Fruit fly (Drosophila melanogaster) whole organism, embryonic: ENCODE data around the gene CG7789.

Source experiments
- Atf-2 ChIP-seq: fragments of 200-800 bp; sonication (Bioruptor generic); optimal IDR thresholded peaks from 2 replicates; lab custom pipeline; 2016; ENCODE audit warnings: missing biosample characterization, missing genetic modification characterization
- CG10209 ChIP-seq: fragments of 200-800 bp; sonication (Bioruptor generic); optimal IDR thresholded peaks from 3 replicates; lab custom pipeline; 2017; ENCODE audit warnings: missing biosample characterization, mild to moderate bottlenecking, missing genetic modification characterization, missing genetic modification reagents
- CG12219 ChIP-seq: fragments of 200-800 bp; sonication (Bioruptor generic); optimal IDR thresholded peaks from 3 replicates; lab custom pipeline; 2018; ENCODE audit warnings: missing biosample characterization, mild to moderate bottlenecking, missing genetic modification characterization
- CG15011 ChIP-seq: fragments of 200-800 bp; sonication (Bioruptor generic); optimal IDR thresholded peaks from 3 replicates; lab custom pipeline; 2018; ENCODE audit warnings: missing biosample characterization, mild to moderate bottlenecking, missing genetic modification characterization
- CG15073 ChIP-seq: fragments of 200-800 bp; sonication (Bioruptor generic); optimal IDR thresholded peaks from 2 replicates; lab custom pipeline; 2016; ENCODE audit warnings: missing biosample characterization, missing genetic modification characterization
- CG1647 ChIP-seq: fragments of 200-800 bp; sonication (Bioruptor generic); optimal IDR thresholded peaks from 3 replicates; lab custom pipeline; 2016; ENCODE audit warnings: missing biosample characterization, missing genetic modification characterization
- CG17186 ChIP-seq: fragments of 200-800 bp; sonication (Bioruptor generic); optimal IDR thresholded peaks from 3 replicates; lab custom pipeline; 2017; ENCODE audit warnings: missing biosample characterization, missing genetic modification reagents, missing genetic modification characterization
- CG17385 ChIP-seq: fragments of 200-800 bp; sonication (Bioruptor generic); optimal IDR thresholded peaks from 3 replicates; lab custom pipeline; 2018; ENCODE audit warnings: missing biosample characterization, mild to moderate bottlenecking, missing genetic modification characterization
- CG17829 ChIP-seq: fragments of 200-800 bp; optimal IDR thresholded peaks from 2 replicates; lab custom pipeline; 2019; ENCODE audit warnings: missing biosample characterization, mild to moderate bottlenecking, missing genetic modification characterization, moderate library complexity
- CG18262 ChIP-seq: fragments of 200-800 bp; optimal IDR thresholded peaks from 3 replicates; lab custom pipeline; 2019; ENCODE audit warnings: missing biosample characterization, mild to moderate bottlenecking, missing genetic modification characterization, moderate library complexity
- CG18476 ChIP-seq: fragments of 200-800 bp; sonication (Bioruptor generic); optimal IDR thresholded peaks from 2 replicates; lab custom pipeline; 2016; ENCODE audit warnings: missing biosample characterization, mild to moderate bottlenecking, missing genetic modification characterization
- CG2129 ChIP-seq: fragments of 200-800 bp; sonication (Bioruptor generic); IDR thresholded peaks from 2 replicates; pipeline ENCODE4 v1.3.6; 2022; ENCODE audit warnings: missing biosample characterization, missing genetic modification characterization; ENCODE audit not compliant: partially characterized antibody
- CG2712 ChIP-seq: fragments of 200-800 bp; optimal IDR thresholded peaks from 3 replicates; lab custom pipeline; 2019; ENCODE audit warnings: missing biosample characterization, mild to moderate bottlenecking, missing genetic modification characterization, moderate library complexity
- CG34376 ChIP-seq: fragments of 200-800 bp; sonication (Bioruptor generic); optimal IDR thresholded peaks from 2 replicates; lab custom pipeline; 2018; ENCODE audit warnings: missing biosample characterization, mild to moderate bottlenecking, missing genetic modification characterization
- CG5953 ChIP-seq: fragments of 200-800 bp; sonication (Bioruptor generic); IDR thresholded peaks from 2 replicates; pipeline ENCODE4 v1.3.6; 2022; ENCODE audit warnings: missing biosample characterization, missing genetic modification characterization
- CG6854 ChIP-seq: fragments of 200-800 bp; sonication (Bioruptor generic); optimal IDR thresholded peaks from 3 replicates; lab custom pipeline; 2017; ENCODE audit warnings: missing biosample characterization, mild to moderate bottlenecking, missing genetic modification characterization
- CG7556 ChIP-seq: fragments of 200-800 bp; sonication (Bioruptor generic); optimal IDR thresholded peaks from 2 replicates; lab custom pipeline; 2017; ENCODE audit warnings: missing biosample characterization, mild to moderate bottlenecking, missing genetic modification characterization
- CTCF ChIP-seq: fragments of 200-800 bp; sonication (Bioruptor generic); optimal IDR thresholded peaks from 2 replicates; lab custom pipeline; 2017; ENCODE audit warnings: missing biosample characterization, mild to moderate bottlenecking, missing genetic modification characterization, moderate library complexity
- CoRest ChIP-seq: fragments of 200-800 bp; sonication (Bioruptor generic); optimal IDR thresholded peaks from 3 replicates; lab custom pipeline; 2018; ENCODE audit warnings: missing biosample characterization, mild to moderate bottlenecking, missing genetic modification characterization, moderate library complexity
- Dad ChIP-seq: fragments of 200-800 bp; sonication (Bioruptor generic); optimal IDR thresholded peaks from 3 replicates; lab custom pipeline; 2016; ENCODE audit warnings: missing biosample characterization, missing genetic modification characterization
- Dip2 ChIP-seq: fragments of 200-800 bp; sonication (Bioruptor generic); IDR thresholded peaks from 2 replicates; pipeline ENCODE4 v1.3.6; 2022; ENCODE audit warnings: missing biosample characterization, missing genetic modification characterization
- Elba2 ChIP-seq: fragments of 200-800 bp; sonication (Bioruptor generic); optimal IDR thresholded peaks from 3 replicates; lab custom pipeline; 2016; ENCODE audit warnings: missing biosample characterization, missing genetic modification characterization
- Ets65A ChIP-seq: fragments of 200-800 bp; sonication (Bioruptor generic); peaks from one replicate; lab custom pipeline; 2016; ENCODE audit warnings: missing biosample characterization, missing genetic modification characterization
- Fer2 ChIP-seq: fragments of 200-800 bp; sonication (Bioruptor generic); optimal IDR thresholded peaks from 2 replicates; lab custom pipeline; 2018; ENCODE audit warnings: missing biosample characterization, mild to moderate bottlenecking, missing genetic modification characterization, moderate library complexity
- HmgD ChIP-seq: fragments of 200-800 bp; sonication (Bioruptor generic); optimal IDR thresholded peaks from 3 replicates; lab custom pipeline; 2016; ENCODE audit warnings: missing biosample characterization, missing genetic modification characterization
- Ravus ChIP-seq: fragments of 200-800 bp; sonication (Bioruptor generic); IDR thresholded peaks from 2 replicates; pipeline ENCODE4 v1.3.6; 2022; ENCODE audit warnings: missing biosample characterization, missing genetic modification characterization
- Sin3A ChIP-seq: fragments of >200 bp; optimal IDR thresholded peaks from 2 replicates; lab custom pipeline; 2018
- Usf ChIP-seq: fragments of 200-800 bp; sonication (Bioruptor generic); optimal IDR thresholded peaks from 2 replicates; lab custom pipeline; 2017; ENCODE audit warnings: missing genotype, missing biosample characterization, missing genetic modification characterization
- ac ChIP-seq: fragments of 200-800 bp; sonication (Bioruptor generic); optimal IDR thresholded peaks from 3 replicates; lab custom pipeline; 2017; ENCODE audit warnings: missing biosample characterization, mild to moderate bottlenecking, missing genetic modification characterization
- al ChIP-seq: fragments of 200-800 bp; sonication (Bioruptor generic); IDR thresholded peaks from 2 replicates; pipeline ENCODE4 v1.3.6; 2022; ENCODE audit warnings: missing biosample characterization, missing genetic modification characterization
- ap ChIP-seq: fragments of 200-800 bp; sonication (Bioruptor generic); IDR thresholded peaks from 2 replicates; pipeline ENCODE4 v1.3.6; 2022; ENCODE audit warnings: missing biosample characterization, missing genetic modification characterization
- chif ChIP-seq, 2 experiments: fragments of 200-800 bp; sonication (Bioruptor generic); optimal IDR thresholded peaks; 3 replicates each; lab custom pipeline; 2016; ENCODE audit warnings: missing biosample characterization in 2 of 2, missing genetic modification characterization in 2 of 2
- crol ChIP-seq: fragments of 200-800 bp; sonication (Bioruptor generic); IDR thresholded peaks from 2 replicates; pipeline ENCODE4 v1.3.6; 2022; ENCODE audit warnings: missing biosample characterization, missing genetic modification characterization
- da ChIP-seq: fragments of 200-800 bp; sonication (Bioruptor generic); optimal IDR thresholded peaks from 2 replicates; lab custom pipeline; 2016; ENCODE audit warnings: missing biosample characterization, missing genetic modification characterization
- ems ChIP-seq: fragments of 200-800 bp; sonication (Bioruptor generic); optimal IDR thresholded peaks from 3 replicates; lab custom pipeline; 2016; ENCODE audit warnings: missing biosample characterization, missing genetic modification characterization
- fd3F ChIP-seq: fragments of 200-800 bp; sonication (Bioruptor generic); optimal IDR thresholded peaks from 2 replicates; lab custom pipeline; 2018; ENCODE audit warnings: missing biosample characterization, mild to moderate bottlenecking, missing genetic modification characterization, moderate library complexity
- fru ChIP-seq: fragments of >200 bp; optimal IDR thresholded peaks from 2 replicates; lab custom pipeline; 2017
- ftz-f1 ChIP-seq: fragments of 200-800 bp; sonication (Bioruptor generic); optimal IDR thresholded peaks from 2 replicates; lab custom pipeline; 2016; ENCODE audit warnings: missing biosample characterization, missing genetic modification characterization
- gsb-n ChIP-seq: fragments of 200-800 bp; sonication (Bioruptor generic); optimal IDR thresholded peaks from 3 replicates; lab custom pipeline; 2018; ENCODE audit warnings: missing biosample characterization, mild to moderate bottlenecking, missing genetic modification characterization
- hbn ChIP-seq: fragments of 200-800 bp; sonication (Bioruptor generic); IDR thresholded peaks from 2 replicates; pipeline ENCODE4 v1.3.6; 2022; ENCODE audit warnings: missing biosample characterization, missing genetic modification characterization; ENCODE audit not compliant: partially characterized antibody
- her ChIP-seq: fragments of 200-800 bp; sonication (Bioruptor generic); optimal IDR thresholded peaks from 2 replicates; lab custom pipeline; 2016; ENCODE audit warnings: missing biosample characterization, missing genetic modification characterization
- nerfin-1 ChIP-seq: fragments of 200-800 bp; sonication (Bioruptor generic); optimal IDR thresholded peaks from 3 replicates; lab custom pipeline; 2019; ENCODE audit warnings: missing biosample characterization, mild to moderate bottlenecking, missing genetic modification characterization, moderate library complexity
- nerfin-2 ChIP-seq: fragments of 200-800 bp; sonication (Bioruptor generic); IDR thresholded peaks from 2 replicates; pipeline ENCODE4 v1.3.6; 2022; ENCODE audit warnings: missing biosample characterization, missing genetic modification characterization; ENCODE audit not compliant: partially characterized antibody
- oc ChIP-seq: fragments of 200-800 bp; sonication (Bioruptor generic); optimal IDR thresholded peaks from 2 replicates; lab custom pipeline; 2018; ENCODE audit warnings: missing biosample characterization, mild to moderate bottlenecking, missing genetic modification characterization, moderate library complexity
- peb ChIP-seq: fragments of 200-800 bp; sonication (Bioruptor generic); IDR thresholded peaks from 2 replicates; pipeline ENCODE4 v1.3.6; 2022; ENCODE audit warnings: missing biosample characterization, missing genetic modification characterization
- pho ChIP-seq: fragments of 200-800 bp; sonication (Bioruptor generic); optimal IDR thresholded peaks from 2 replicates; lab custom pipeline; 2016; ENCODE audit warnings: missing biosample characterization, missing genetic modification characterization
- phol ChIP-seq: fragments of 200-800 bp; sonication (Bioruptor generic); optimal IDR thresholded peaks from 3 replicates; lab custom pipeline; 2018; ENCODE audit warnings: missing biosample characterization, mild to moderate bottlenecking, missing genetic modification characterization, moderate library complexity
- rib ChIP-seq: fragments of 200-800 bp; sonication (Bioruptor generic); IDR thresholded peaks from 2 replicates; pipeline ENCODE4 v1.3.6; 2022; ENCODE audit warnings: missing biosample characterization, missing genetic modification characterization
- shn ChIP-seq: fragments of 200-800 bp; sonication (Bioruptor generic); optimal IDR thresholded peaks from 3 replicates; lab custom pipeline; 2016; ENCODE audit warnings: missing biosample characterization, missing genetic modification characterization
- tup ChIP-seq: fragments of 200-800 bp; sonication (Bioruptor generic); optimal IDR thresholded peaks from 2 replicates; lab custom pipeline; 2016; ENCODE audit warnings: missing biosample characterization, mild to moderate bottlenecking, missing genetic modification characterization, moderate library complexity
- wor ChIP-seq: fragments of 200-800 bp; sonication (Bioruptor generic); IDR thresholded peaks from 2 replicates; pipeline ENCODE4 v1.3.6; 2022; ENCODE audit warnings: missing biosample characterization, missing genetic modification characterization
- zf30C ChIP-seq: fragments of 200-800 bp; sonication (Bioruptor generic); optimal IDR thresholded peaks from 3 replicates; lab custom pipeline; 2018; ENCODE audit warnings: missing biosample characterization, mild to moderate bottlenecking, missing genetic modification characterization

CG7789 gene

dm6 chr3R:29802753-29803313, at the start of gene CG7789, which contains the start of gene Etfb:
Gene CG7789 (plus strand): TSS chr3R:29803196.
Gene Etfb (minus strand): TSS chr3R:29802945.
- TF ChIP-seq CTCF (GFP tag; lab: Kevin White, UChicago) (peak; percentile 19), Usf (GFP tag; lab: Kevin White, UChicago) (peak; percentile 32), CG17186 (GFP tag; lab: Kevin White, UChicago) (peak; percentile 44), da (GFP tag; lab: Kevin White, UChicago) (peak; percentile 63), zf30C (GFP tag; lab: Kevin White, UChicago) (no peak), CG2129 (peak; percentile 81), Dad (GFP tag; lab: Kevin White, UChicago) (peak; percentile 55), her (peak; percentile 73), crol (GFP tag; lab: Robert Waterston, UW) (peak; percentile 98), ftz-f1 (GFP tag; lab: Kevin White, UChicago) (peak; percentile 76), Ets65A (GFP tag; lab: Kevin White, UChicago) (peak; percentile 95), Fer2 (tag; lab: Kevin White, UChicago) (no peak), ap (GFP tag; lab: Robert Waterston, UW) (peak; percentile 57), fd3F (GFP tag; lab: Kevin White, UChicago) (peak; percentile 63), CG2712 (peak; percentile 53), phol (tag; lab: Kevin White, UChicago) (peak; percentile 71), CG10209 (GFP tag; lab: Kevin White, UChicago) (peak; percentile 59), tup (GFP tag; lab: Kevin White, UChicago) (peak; percentile 6), nerfin-1 (tag; lab: Kevin White, UChicago) (no peak), oc (no peak), CG15011 (GFP tag; lab: Kevin White, UChicago) (no peak), CG17385 (GFP tag; lab: Kevin White, UChicago) (no peak), Atf-2 (GFP tag; lab: Kevin White, UChicago) (peak; percentile 55), pho (GFP tag; lab: Kevin White, UChicago) (peak; percentile 88), ems (peak; percentile 65), CG18476 (GFP tag; lab: Kevin White, UChicago) (peak; percentile 17), CG17829 (tag; lab: Kevin White, UChicago) (peak; percentile 70), nerfin-2 (GFP tag; lab: Robert Waterston, UW) (peak; percentile 53; the same call in 1 of the 2 replicates), CG6854 (peak; percentile 0), rib (GFP tag; lab: Robert Waterston, UW) (peak; percentile 75), al (GFP tag; lab: Robert Waterston, UW) (peak; percentile 80), Ravus (GFP tag; lab: Robert Waterston, UW) (0 out of 2 replicates have a peak, but pooled peaks have one; percentile 3), gsb-n (tag; lab: Kevin White, UChicago) (no peak), CG34376 (peak; percentile 80), fru (no peak), CG15073 (GFP tag; lab: Kevin White, UChicago) (no peak), hbn (GFP tag; lab: Robert Waterston, UW) (peak; percentile 87), CG12219 (GFP tag; lab: Kevin White, UChicago) (no peak), CoRest (tag; lab: Kevin White, UChicago) (peak; percentile 80), ac (GFP tag; lab: Kevin White, UChicago) (no peak), HmgD (peak; percentile 69), CG18262 (tag; lab: Kevin White, UChicago) (no peak), chif (GFP tag; optimal IDR thresholded peaks at IDR 0.05; lab: Kevin White, UChicago) (peak; percentile 55 to 65), CG1647 (GFP tag; lab: Kevin White, UChicago) (peak; percentile 65), Dip2 (GFP tag; lab: Robert Waterston, UW) (peak; percentile 29; the same call in 1 of the 2 replicates), CG7556 (GFP tag; lab: Kevin White, UChicago) (no peak), shn (GFP tag; lab: Kevin White, UChicago) (peak; percentile 81), CG5953 (GFP tag; lab: Robert Waterston, UW) (no peak), Sin3A (lab: Kevin White, UChicago) (peak; percentile 69), wor (GFP tag; lab: Robert Waterston, UW) (peak; percentile 43; the same call in 1 of the 2 replicates), Elba2 (GFP tag; lab: Kevin White, UChicago) (no peak), peb (GFP tag; lab: Robert Waterston, UW) (peak; percentile 49; the same call in 1 of the 2 replicates)
